Fruit fly (Drosophila melanogaster) whole organism, embryonic: ENCODE measurements around the gene CG42305.

Experiments used
- Atf-2 ChIP-seq: fragments of 200-800 bp; sonication (Bioruptor generic); optimal IDR thresholded peaks from 2 replicates; lab custom pipeline; 2016; ENCODE audit warnings: missing biosample characterization, missing genetic modification characterization
- Atf3 ChIP-seq: fragments of 200-800 bp; sonication (Bioruptor generic); optimal IDR thresholded peaks from 3 replicates; lab custom pipeline; 2016; ENCODE audit warnings: missing biosample characterization, missing genetic modification characterization
- B-H2 ChIP-seq: fragments of 200-800 bp; sonication (Bioruptor generic); optimal IDR thresholded peaks from 2 replicates; lab custom pipeline; 2018; ENCODE audit warnings: missing biosample characterization, mild to moderate bottlenecking, missing genetic modification characterization
- CG10654 ChIP-seq: fragments of 200-800 bp; sonication (Bioruptor generic); optimal IDR thresholded peaks from 2 replicates; lab custom pipeline; 2016; ENCODE audit warnings: missing biosample characterization, missing genetic modification characterization
- CG10959 ChIP-seq: fragments of 200-800 bp; sonication (Bioruptor generic); IDR thresholded peaks from 2 replicates; pipeline ENCODE4 v1.3.6; 2022; ENCODE audit warnings: missing biosample characterization, missing genetic modification characterization
- CG11560 ChIP-seq: fragments of 200-800 bp; sonication (Bioruptor generic); IDR thresholded peaks from 3 replicates; pipeline ENCODE4 v1.3.6; 2022; ENCODE audit warnings: missing biosample characterization, missing genetic modification characterization
- CG1233 ChIP-seq: fragments of 200-800 bp; sonication (Bioruptor generic); optimal IDR thresholded peaks from 4 replicates; lab custom pipeline; 2018; ENCODE audit warnings: missing biosample characterization, mild to moderate bottlenecking, missing genetic modification characterization
- CG12391 ChIP-seq: fragments of 200-800 bp; sonication (Bioruptor generic); optimal IDR thresholded peaks from 3 replicates; lab custom pipeline; 2018; ENCODE audit warnings: missing biosample characterization, mild to moderate bottlenecking, missing genetic modification characterization, moderate library complexity
- CG14050 ChIP-seq: fragments of 200-800 bp; sonication (Bioruptor generic); IDR thresholded peaks from 3 replicates; pipeline ENCODE4 v1.3.6; 2022; ENCODE audit warnings: missing biosample characterization, missing genetic modification characterization
- CG1603 ChIP-seq: fragments of 200-800 bp; sonication (Bioruptor generic); optimal IDR thresholded peaks from 2 replicates; lab custom pipeline; 2019; ENCODE audit warnings: missing biosample characterization, mild to moderate bottlenecking, missing genetic modification characterization, moderate library complexity
- CG16779 ChIP-seq: fragments of 200-800 bp; sonication (Bioruptor generic); IDR thresholded peaks from 2 replicates; pipeline ENCODE4 v1.3.6; 2022; ENCODE audit warnings: missing biosample characterization, missing genetic modification characterization
- CG17328 ChIP-seq: fragments of 200-800 bp; sonication (Bioruptor generic); IDR thresholded peaks from 2 replicates; pipeline ENCODE4 v1.3.6; 2022; ENCODE audit warnings: missing biosample characterization, missing genetic modification characterization
- CG17385 ChIP-seq: fragments of 200-800 bp; sonication (Bioruptor generic); optimal IDR thresholded peaks from 3 replicates; lab custom pipeline; 2018; ENCODE audit warnings: missing biosample characterization, mild to moderate bottlenecking, missing genetic modification characterization
- CG1832 ChIP-seq: fragments of 200-800 bp; sonication (Bioruptor generic); optimal IDR thresholded peaks from 2 replicates; lab custom pipeline; 2017; ENCODE audit warnings: missing biosample characterization, mild to moderate bottlenecking, missing genetic modification characterization, inconsistent platforms
- CG18599 ChIP-seq: fragments of 200-800 bp; sonication (Bioruptor generic); optimal IDR thresholded peaks from 3 replicates; lab custom pipeline; 2017; ENCODE audit warnings: missing biosample characterization, missing genetic modification characterization, mild to moderate bottlenecking, moderate library complexity, missing genetic modification reagents
- CG31224 ChIP-seq: fragments of 200-800 bp; sonication (Bioruptor generic); IDR thresholded peaks from 2 replicates; pipeline ENCODE4 v1.3.6; 2022; ENCODE audit warnings: missing biosample characterization, missing genetic modification characterization
- CG34224 ChIP-seq: fragments of 200-800 bp; sonication (Bioruptor generic); IDR thresholded peaks from 3 replicates; pipeline ENCODE4 v1.3.6; 2022; ENCODE audit warnings: missing biosample characterization, missing genetic modification characterization; ENCODE audit not compliant: partially characterized antibody
- CG3838 ChIP-seq: fragments of 200-800 bp; sonication (Bioruptor generic); optimal IDR thresholded peaks from 3 replicates; lab custom pipeline; 2016; ENCODE audit warnings: missing biosample characterization, missing genetic modification characterization
- CG6854 ChIP-seq: fragments of 200-800 bp; sonication (Bioruptor generic); optimal IDR thresholded peaks from 3 replicates; lab custom pipeline; 2017; ENCODE audit warnings: missing biosample characterization, mild to moderate bottlenecking, missing genetic modification characterization
- CG7372 ChIP-seq: fragments of 200-800 bp; sonication (Bioruptor generic); IDR thresholded peaks from 2 replicates; pipeline ENCODE4 v1.3.6; 2022; ENCODE audit warnings: missing biosample characterization, missing genetic modification characterization
- CG7556 ChIP-seq: fragments of 200-800 bp; sonication (Bioruptor generic); optimal IDR thresholded peaks from 2 replicates; lab custom pipeline; 2017; ENCODE audit warnings: missing biosample characterization, mild to moderate bottlenecking, missing genetic modification characterization
- CG9437 ChIP-seq: fragments of 200-800 bp; sonication (Bioruptor generic); optimal IDR thresholded peaks from 2 replicates; lab custom pipeline; 2018; ENCODE audit warnings: missing biosample characterization, mild to moderate bottlenecking, missing genetic modification characterization
- Camta ChIP-seq: fragments of 200-800 bp; sonication (Bioruptor generic); optimal IDR thresholded peaks from 2 replicates; lab custom pipeline; 2016; ENCODE audit warnings: missing biosample characterization, missing genetic modification characterization
- ERR ChIP-seq: fragments of 200-800 bp; sonication (Bioruptor generic); optimal IDR thresholded peaks from 2 replicates; lab custom pipeline; 2016; ENCODE audit warnings: missing biosample characterization, missing genetic modification characterization
- GATAe ChIP-seq: fragments of 200-800 bp; sonication (Bioruptor generic); conservative IDR thresholded peaks from 2 replicates; pipeline ENCODE4 v1.3.6; 2022; ENCODE audit warnings: missing biosample characterization, missing genetic modification characterization
- Gsc ChIP-seq: fragments of 200-800 bp; sonication (Bioruptor generic); IDR thresholded peaks from 2 replicates; pipeline ENCODE4 v1.3.6; 2022; ENCODE audit warnings: missing biosample characterization, missing genetic modification characterization
- H2.0 ChIP-seq: fragments of 200-800 bp; sonication (Bioruptor generic); IDR thresholded peaks from 2 replicates; pipeline ENCODE4 v1.3.6; 2022; ENCODE audit warnings: missing biosample characterization, missing genetic modification characterization
- Mes4 ChIP-seq: fragments of 200-800 bp; sonication (Bioruptor generic); optimal IDR thresholded peaks from 2 replicates; lab custom pipeline; 2016; ENCODE audit warnings: missing biosample characterization, missing genetic modification characterization
- NC2β ChIP-seq: fragments of 200-800 bp; sonication (Bioruptor generic); optimal IDR thresholded peaks from 2 replicates; lab custom pipeline; 2016; ENCODE audit warnings: missing biosample characterization, missing genetic modification characterization
- Sry-δ ChIP-seq: fragments of 200-800 bp; sonication (Bioruptor generic); optimal IDR thresholded peaks from 2 replicates; lab custom pipeline; 2016; ENCODE audit warnings: missing biosample characterization, missing genetic modification characterization
- Stat92E ChIP-seq, 3 experiments: fragments of >200 bp in 2 of 3; fragments of 200-800 bp in 1 of 3; sonication (Bioruptor generic) in 1 of 3; optimal IDR thresholded peaks; 2 replicates each; lab custom pipeline; 2017 to 2019; ENCODE audit warnings: missing biosample characterization in 3 of 3, missing genetic modification characterization in 3 of 3, mild to moderate bottlenecking in 1 of 3, moderate library complexity in 1 of 3
- crc ChIP-seq: fragments of 200-800 bp; sonication (Bioruptor generic); optimal IDR thresholded peaks from 2 replicates; lab custom pipeline; 2016; ENCODE audit warnings: missing biosample characterization, missing genetic modification characterization
- dmrt11E ChIP-seq: fragments of 200-800 bp; sonication (Bioruptor generic); optimal IDR thresholded peaks from 3 replicates; lab custom pipeline; 2018; ENCODE audit warnings: missing biosample characterization, mild to moderate bottlenecking, missing genetic modification characterization, moderate library complexity
- en ChIP-seq: fragments of 200-800 bp; sonication (Bioruptor generic); optimal IDR thresholded peaks from 2 replicates; lab custom pipeline; 2016; ENCODE audit warnings: missing biosample characterization, missing genetic modification characterization
- fd3F ChIP-seq: fragments of 200-800 bp; sonication (Bioruptor generic); optimal IDR thresholded peaks from 2 replicates; lab custom pipeline; 2018; ENCODE audit warnings: missing biosample characterization, mild to moderate bottlenecking, missing genetic modification characterization, moderate library complexity
- hbn ChIP-seq: fragments of 200-800 bp; sonication (Bioruptor generic); IDR thresholded peaks from 2 replicates; pipeline ENCODE4 v1.3.6; 2022; ENCODE audit warnings: missing biosample characterization, missing genetic modification characterization; ENCODE audit not compliant: partially characterized antibody
- kni ChIP-seq: fragments of 200-800 bp; sonication (Bioruptor generic); optimal IDR thresholded peaks from 3 replicates; lab custom pipeline; 2017; ENCODE audit warnings: mild to moderate bottlenecking, missing biosample characterization, missing genetic modification reagents, missing genetic modification characterization
- lmd ChIP-seq: fragments of 200-800 bp; sonication (Bioruptor generic); IDR thresholded peaks from 2 replicates; pipeline ENCODE4 v1.3.6; 2022; ENCODE audit warnings: missing biosample characterization, missing genetic modification characterization
- nom ChIP-seq: fragments of 200-800 bp; sonication (Bioruptor generic); optimal IDR thresholded peaks from 2 replicates; lab custom pipeline; 2017; ENCODE audit warnings: missing biosample characterization, missing genetic modification characterization, mild to moderate bottlenecking, moderate library complexity, missing genetic modification reagents
- peb ChIP-seq: fragments of 200-800 bp; sonication (Bioruptor generic); IDR thresholded peaks from 2 replicates; pipeline ENCODE4 v1.3.6; 2022; ENCODE audit warnings: missing biosample characterization, missing genetic modification characterization
- pho ChIP-seq: fragments of 200-800 bp; sonication (Bioruptor generic); optimal IDR thresholded peaks from 2 replicates; lab custom pipeline; 2016; ENCODE audit warnings: missing biosample characterization, missing genetic modification characterization
- pzg ChIP-seq: fragments of 200-800 bp; sonication (Bioruptor generic); optimal IDR thresholded peaks from 3 replicates; lab custom pipeline; 2018; ENCODE audit warnings: missing biosample characterization, mild to moderate bottlenecking, missing genetic modification characterization, moderate library complexity
- rib ChIP-seq: fragments of 200-800 bp; sonication (Bioruptor generic); IDR thresholded peaks from 2 replicates; pipeline ENCODE4 v1.3.6; 2022; ENCODE audit warnings: missing biosample characterization, missing genetic modification characterization
- toy ChIP-seq: fragments of 200-800 bp; sonication (Bioruptor generic); IDR thresholded peaks from 2 replicates; pipeline ENCODE4 v1.3.6; 2022; ENCODE audit warnings: missing biosample characterization, missing genetic modification characterization
- ttk ChIP-seq: fragments of 200-800 bp; sonication (Bioruptor generic); IDR thresholded peaks from 2 replicates; pipeline ENCODE4 v2.1.2; 2022; ENCODE audit warnings: missing biosample characterization, missing genetic modification characterization
- vvl ChIP-seq: fragments of 200-800 bp; sonication (Bioruptor generic); IDR thresholded peaks from 2 replicates; pipeline ENCODE4 v1.3.6; 2022; ENCODE audit warnings: missing biosample characterization, missing genetic modification characterization
- wek ChIP-seq: fragments of 200-800 bp; sonication (Bioruptor generic); optimal IDR thresholded peaks from 3 replicates; lab custom pipeline; 2018; ENCODE audit warnings: missing biosample characterization, mild to moderate bottlenecking, missing genetic modification characterization, moderate library complexity
- zen2 ChIP-seq: fragments of 200-800 bp; sonication (Bioruptor generic); IDR thresholded peaks from 3 replicates; pipeline ENCODE4 v1.3.6; 2022; ENCODE audit warnings: missing biosample characterization, missing genetic modification characterization; ENCODE audit not compliant: partially characterized antibody

Gene CG42305

DNA sequence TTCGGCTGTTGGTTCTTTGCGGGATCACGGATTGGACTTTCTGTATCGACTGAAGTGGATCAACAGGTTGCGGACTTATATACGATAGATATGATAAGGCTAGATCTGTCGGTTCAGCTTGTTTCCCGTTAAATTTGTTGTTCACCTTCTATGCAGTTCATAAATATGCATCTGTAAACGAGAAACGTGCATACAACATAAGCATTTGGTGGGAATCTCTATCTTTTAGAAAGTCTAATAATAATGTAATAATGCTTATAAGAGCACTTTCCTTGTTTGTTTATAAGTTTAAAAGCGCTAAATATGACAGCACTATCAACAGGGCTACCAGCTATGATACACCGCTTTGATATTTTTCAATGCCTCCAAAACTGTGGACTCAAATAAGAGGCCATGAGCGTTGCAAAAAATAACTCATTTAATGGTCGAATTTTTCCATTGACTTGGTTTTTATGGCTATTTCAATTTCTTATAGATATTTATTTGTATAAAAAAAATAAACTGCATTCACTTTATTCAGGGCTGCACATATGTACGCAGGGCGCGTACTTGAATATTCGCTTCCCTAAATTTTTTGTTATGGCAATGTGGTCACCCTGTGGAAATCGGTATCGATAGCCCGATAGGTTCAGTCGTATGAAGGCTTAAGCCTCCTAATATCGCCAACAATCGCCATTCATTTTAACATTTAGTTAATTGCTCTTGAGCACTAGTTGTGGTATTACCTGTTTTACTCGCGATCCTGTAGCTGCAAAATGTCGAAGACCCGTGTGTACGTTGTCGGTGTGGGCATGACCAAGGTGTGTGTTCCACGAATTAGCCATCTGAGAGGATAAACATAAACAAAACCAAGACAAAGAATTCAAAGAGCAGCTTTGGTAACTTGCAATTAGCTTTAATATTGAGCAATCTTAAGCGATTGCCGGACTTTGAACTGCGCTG is 18.4 kb downstream of the CG42305 start, which contains the start of the genes CG17597 and ScpX (continued):
- TF ChIP-seq CG12391 (tag; lab: Kevin White, UChicago) (peak; percentile 80), CG1233 (GFP tag; lab: Kevin White, UChicago) (peak; percentile 38), B-H2 (GFP tag; lab: Kevin White, UChicago) (peak; percentile 63), CG17385 (GFP tag; lab: Kevin White, UChicago) (peak; percentile 52), CG14050 (GFP tag; lab: Robert Waterston, UW) (no peak), CG9437 (GFP tag; lab: Kevin White, UChicago) (peak; percentile 56), ERR (GFP tag; lab: Kevin White, UChicago) (no peak), Gsc (GFP tag; lab: Robert Waterston, UW) (0 out of 2 replicates have a peak, but pooled peaks have one; percentile 4), ttk (no peak), nom (GFP tag; lab: Kevin White, UChicago) (peak; percentile 87), H2.0 (GFP tag; lab: Robert Waterston, UW) (peak; percentile 57), wek (GFP tag; lab: Kevin White, UChicago) (no peak), rib (no peak), CG17328 (no peak; the same call in 1 of the 2 replicates), CG18599 (GFP tag; lab: Kevin White, UChicago) (peak; percentile 63), CG7372 (GFP tag; lab: Robert Waterston, UW) (0 out of 2 replicates have a peak, but pooled peaks have one; percentile 11), CG10959 (no peak; the same call in 1 of the 2 replicates), Atf-2 (GFP tag; lab: Kevin White, UChicago) (peak; percentile 42), Camta (GFP tag; lab: Kevin White, UChicago) (peak; percentile 57), CG1603 (tag; lab: Kevin White, UChicago) (peak; percentile 45), peb (GFP tag; lab: Robert Waterston, UW) (no peak), dmrt11E (tag; lab: Kevin White, UChicago) (peak; percentile 58), CG1832 (GFP tag; lab: Kevin White, UChicago) (no peak), CG6854 (GFP tag; lab: Kevin White, UChicago) (peak; percentile 45), hbn (peak; percentile 76), Stat92E (GFP tag; optimal IDR thresholded peaks at IDR 0.05; lab: Kevin White, UChicago) (no peak), CG31224 (GFP tag; lab: Robert Waterston, UW) (peak; percentile 19; the same call in 1 of the 2 replicates), Atf3 (peak; percentile 55), zen2 (GFP tag; lab: Robert Waterston, UW) (peak; percentile 81), fd3F (GFP tag; lab: Kevin White, UChicago) (peak; percentile 34), pho (GFP tag; lab: Kevin White, UChicago) (peak; percentile 36), en (no peak), CG11560 (tag; lab: Robert Waterston, UW) (peak; percentile 82), CG3838 (GFP tag; lab: Kevin White, UChicago) (peak; percentile 65), crc (peak; percentile 25), GATAe (GFP tag; lab: Robert Waterston, UW) (peak; percentile 80), CG34224 (GFP tag; lab: Robert Waterston, UW) (peak; percentile 83), lmd (GFP tag; lab: Robert Waterston, UW) (peak; percentile 70), toy (no peak), pzg (GFP tag; lab: Kevin White, UChicago) (peak; percentile 74), NC2β (peak; percentile 21), CG16779 (GFP tag; lab: Robert Waterston, UW) (no peak), kni (peak; percentile 61), Sry-δ (GFP tag; lab: Kevin White, UChicago) (peak; percentile 62), CG10654 (GFP tag; lab: Kevin White, UChicago) (peak; percentile 53), CG7556 (GFP tag; lab: Kevin White, UChicago) (peak; percentile 31), Mes4 (GFP tag; lab: Kevin White, UChicago) (peak; percentile 11), vvl (peak; percentile 32; the same call in 1 of the 2 replicates)
